Worm (Caenorhabditis elegans): Measurements from ENCODE around the gene K07C11.10.

- TF ChIP-seq snpc-4 (tag; optimal IDR thresholded peaks at IDR 0.05) (no peak), blmp-1 (tag; optimal IDR thresholded peaks at IDR 0.05; ENCODE audit: insufficient read depth) (no peak), ZK546.5 (tag; optimal IDR thresholded peaks at IDR 0.05) (no peak), nhr-10 (tag; optimal IDR thresholded peaks at IDR 0.05) (no peak), unc-62 (GFP tag; optimal IDR thresholded peaks at IDR 0.05) (no peak), mdl-1 (tag; optimal IDR thresholded peaks at IDR 0.05) (no peak), egl-27 (tag; optimal IDR thresholded peaks at IDR 0.05) (no peak), ztf-11 (tag; optimal IDR thresholded peaks at IDR 0.05) (no peak), nhr-25 (tag; optimal IDR thresholded peaks at IDR 0.05) (no peak), Y55F3AM.14 (GFP tag; optimal IDR thresholded peaks at IDR 0.05) (no peak), mab-5 (tag; optimal IDR thresholded peaks at IDR 0.05) (no peak)
These were observed 27.7 kb downstream of the K07C11.10 start, which contains the start of gene F20D6.11 for ce11 chrV:8198994-8199393.
